Worm (Caenorhabditis elegans): ENCODE data around the gene T28C6.5.

- TF ChIP-seq bed-1 (GFP tag; IDR thresholded peaks at IDR 0.05), result no peak
- no peak for TF ChIP-seq pha-4 (tag; optimal IDR thresholded peaks at IDR 0.05)
- TF ChIP-seq K11D2.4 (GFP tag; IDR thresholded peaks at IDR 0.05), result no peak
- no peak for TF ChIP-seq cebp-2 (GFP tag; IDR thresholded peaks at IDR 0.05)
- TF ChIP-seq lin-54 (GFP tag; optimal IDR thresholded peaks at IDR 0.05), result no peak
- TF ChIP-seq B0336.3 (GFP tag; IDR thresholded peaks at IDR 0.05), result no peak
- TF ChIP-seq F57A8.1 (GFP tag; optimal IDR thresholded peaks at IDR 0.05), result no peak
- TF ChIP-seq him-1 (tag; optimal IDR thresholded peaks at IDR 0.05), result no peak
- TF ChIP-seq hmg-1.2 (GFP tag; IDR thresholded peaks at IDR 0.05), result no peak
- TF ChIP-seq nfya-2 (GFP tag; IDR thresholded peaks at IDR 0.05), result no peak
- TF ChIP-seq mxl-1 (tag; optimal IDR thresholded peaks at IDR 0.05), result no peak
- TF ChIP-seq sdz-38 (tag; optimal IDR thresholded peaks at IDR 0.05), result no peak
- no peak for TF ChIP-seq unc-62 (GFP tag; optimal IDR thresholded peaks at IDR 0.05)
These were observed 28.4 kb upstream of the T28C6.5 start, which contains the start of gene C33D9.3 for ce11 chrIV:8792808-8793207.
